Fruit fly (Drosophila melanogaster) whole organism, embryonic: ENCODE measurements around the gene yellow-e3.

Experiments used
- Abd-B ChIP-seq: fragments of 200-800 bp; sonication (Bioruptor generic); optimal IDR thresholded peaks from 2 replicates; lab custom pipeline; 2018; ENCODE audit warnings: missing biosample characterization, mild to moderate bottlenecking, missing genetic modification characterization, moderate library complexity
- Asciz ChIP-seq: fragments of 200-800 bp; sonication (Bioruptor generic); optimal IDR thresholded peaks from 2 replicates; lab custom pipeline; 2017; ENCODE audit warnings: missing biosample characterization, mild to moderate bottlenecking, missing genetic modification characterization, missing genetic modification reagents
- Blimp-1 ChIP-seq: fragments of 200-800 bp; sonication (Bioruptor generic); optimal IDR thresholded peaks from 3 replicates; lab custom pipeline; 2018; ENCODE audit warnings: missing biosample characterization, missing genetic modification characterization, mild to moderate bottlenecking, moderate library complexity, missing genetic modification reagents
- CG10147 ChIP-seq: fragments of 200-800 bp; sonication (Bioruptor generic); optimal IDR thresholded peaks from 2 replicates; lab custom pipeline; 2019; ENCODE audit warnings: missing biosample characterization, mild to moderate bottlenecking, missing genetic modification characterization, moderate library complexity
- CG10267 ChIP-seq: fragments of 200-800 bp; sonication (Bioruptor generic); optimal IDR thresholded peaks from 2 replicates; lab custom pipeline; 2018; ENCODE audit warnings: missing biosample characterization, mild to moderate bottlenecking, missing genetic modification characterization, moderate library complexity
- CG10321 ChIP-seq: fragments of 200-800 bp; sonication (Bioruptor generic); IDR thresholded peaks from 2 replicates; pipeline ENCODE4 v1.3.6; 2022; ENCODE audit warnings: missing biosample characterization, missing genetic modification characterization
- CG10565 ChIP-seq: fragments of 200-800 bp; sonication (Bioruptor generic); optimal IDR thresholded peaks from 3 replicates; lab custom pipeline; 2016; ENCODE audit warnings: missing biosample characterization, mild to moderate bottlenecking, missing genetic modification characterization
- CG11247 ChIP-seq: fragments of 200-800 bp; sonication (Bioruptor generic); IDR thresholded peaks from 2 replicates; pipeline ENCODE4 v1.3.6; 2022; ENCODE audit warnings: missing biosample characterization, missing genetic modification characterization
- CG11504 ChIP-seq: fragments of 200-800 bp; sonication (Bioruptor generic); optimal IDR thresholded peaks from 3 replicates; lab custom pipeline; 2019; ENCODE audit warnings: missing biosample characterization, mild to moderate bottlenecking, missing genetic modification characterization, moderate library complexity
- CG12769 ChIP-seq: fragments of 200-800 bp; sonication (Bioruptor generic); optimal IDR thresholded peaks from 2 replicates; lab custom pipeline; 2019; ENCODE audit warnings: missing biosample characterization, mild to moderate bottlenecking, missing genetic modification characterization, moderate library complexity
- CG13123 ChIP-seq: fragments of 200-800 bp; sonication (Bioruptor generic); optimal IDR thresholded peaks from 2 replicates; lab custom pipeline; 2016; ENCODE audit warnings: missing biosample characterization, missing genetic modification characterization
- CG13775 ChIP-seq: fragments of 200-800 bp; sonication (Bioruptor generic); optimal IDR thresholded peaks from 3 replicates; lab custom pipeline; 2017; ENCODE audit warnings: missing biosample characterization, mild to moderate bottlenecking, missing genetic modification characterization
- CG2889 ChIP-seq: fragments of 200-800 bp; sonication (Bioruptor generic); IDR thresholded peaks from 3 replicates; pipeline ENCODE4 v1.3.6; 2022; ENCODE audit warnings: missing biosample characterization, missing genetic modification characterization
- CG30403 ChIP-seq: fragments of 200-800 bp; sonication (Bioruptor generic); optimal IDR thresholded peaks from 3 replicates; lab custom pipeline; 2016; ENCODE audit warnings: missing biosample characterization, missing genetic modification characterization
- CG30431 ChIP-seq: fragments of 200-800 bp; sonication (Bioruptor generic); optimal IDR thresholded peaks from 2 replicates; lab custom pipeline; 2017; ENCODE audit warnings: missing biosample characterization, missing genetic modification characterization
- CG3281 ChIP-seq: fragments of 200-800 bp; sonication (Bioruptor generic); optimal IDR thresholded peaks from 3 replicates; lab custom pipeline; 2017; ENCODE audit warnings: missing biosample characterization, mild to moderate bottlenecking, missing genetic modification characterization
- CG6765 ChIP-seq: fragments of 200-800 bp; sonication (Bioruptor generic); optimal IDR thresholded peaks from 3 replicates; lab custom pipeline; 2017; ENCODE audit warnings: missing biosample characterization, mild to moderate bottlenecking, missing genetic modification characterization
- CG7357 ChIP-seq: fragments of 200-800 bp; sonication (Bioruptor generic); IDR thresholded peaks from 3 replicates; pipeline ENCODE4 v1.3.6; 2022; ENCODE audit warnings: missing biosample characterization, missing genetic modification characterization
- CG7556 ChIP-seq: fragments of 200-800 bp; sonication (Bioruptor generic); optimal IDR thresholded peaks from 2 replicates; lab custom pipeline; 2017; ENCODE audit warnings: missing biosample characterization, mild to moderate bottlenecking, missing genetic modification characterization
- CG7963 ChIP-seq: fragments of 200-800 bp; sonication (Bioruptor generic); IDR thresholded peaks from 3 replicates; pipeline ENCODE4 v1.3.6; 2022; ENCODE audit warnings: missing biosample characterization, missing genetic modification characterization; ENCODE audit not compliant: partially characterized antibody
- CG7987 ChIP-seq: fragments of 200-800 bp; sonication (Bioruptor generic); optimal IDR thresholded peaks from 2 replicates; lab custom pipeline; 2018; ENCODE audit warnings: missing biosample characterization, mild to moderate bottlenecking, missing genetic modification characterization, moderate library complexity
- CG8290 ChIP-seq, 3 experiments: fragments of 200-800 bp; sonication (Bioruptor generic); optimal IDR thresholded peaks; 2 replicates each; lab custom pipeline; 2016 to 2019; ENCODE audit warnings: missing biosample characterization in 3 of 3, missing genetic modification characterization in 3 of 3, mild to moderate bottlenecking in 2 of 3, moderate library complexity in 1 of 3
- CG8924 ChIP-seq: fragments of 200-800 bp; optimal IDR thresholded peaks from 3 replicates; lab custom pipeline; 2019; ENCODE audit warnings: missing biosample characterization, mild to moderate bottlenecking, missing genetic modification characterization, moderate library complexity
- CG9437 ChIP-seq: fragments of 200-800 bp; sonication (Bioruptor generic); optimal IDR thresholded peaks from 2 replicates; lab custom pipeline; 2018; ENCODE audit warnings: missing biosample characterization, mild to moderate bottlenecking, missing genetic modification characterization
- D19B ChIP-seq: fragments of 200-800 bp; sonication (Bioruptor generic); optimal IDR thresholded peaks from 2 replicates; lab custom pipeline; 2017; ENCODE audit warnings: missing biosample characterization, mild to moderate bottlenecking, missing genetic modification characterization
- Dip2 ChIP-seq: fragments of 200-800 bp; sonication (Bioruptor generic); IDR thresholded peaks from 2 replicates; pipeline ENCODE4 v1.3.6; 2022; ENCODE audit warnings: missing biosample characterization, missing genetic modification characterization
- Hmr ChIP-seq: fragments of 200-800 bp; sonication (Bioruptor generic); optimal IDR thresholded peaks from 3 replicates; lab custom pipeline; 2017; ENCODE audit warnings: mild to moderate bottlenecking, missing biosample characterization, missing genetic modification reagents, missing genetic modification characterization
- Hr78 ChIP-seq, 2 experiments: fragments of 200-800 bp in 1 of 2; fragments of >200 bp in 1 of 2; sonication (Bioruptor generic) in 1 of 2; optimal IDR thresholded peaks; 2 replicates each; lab custom pipeline; 2017 to 2019; ENCODE audit warnings: missing biosample characterization in 2 of 2, missing genetic modification characterization in 2 of 2, mild to moderate bottlenecking in 1 of 2, moderate library complexity in 1 of 2
- Kr ChIP-seq: fragments of 200-800 bp; sonication (Bioruptor generic); optimal IDR thresholded peaks from 2 replicates; lab custom pipeline; 2017; ENCODE audit warnings: missing biosample characterization, mild to moderate bottlenecking, missing genetic modification characterization
- NC2α ChIP-seq: fragments of 200-800 bp; sonication (Bioruptor generic); optimal IDR thresholded peaks from 2 replicates; lab custom pipeline; 2016; ENCODE audit warnings: missing biosample characterization, missing genetic modification characterization
- NfI ChIP-seq: fragments of 200-800 bp; sonication (Bioruptor generic); optimal IDR thresholded peaks from 3 replicates; lab custom pipeline; 2018; ENCODE audit warnings: missing biosample characterization, mild to moderate bottlenecking, missing genetic modification characterization, moderate library complexity
- Optix ChIP-seq: fragments of 200-800 bp; sonication (Bioruptor generic); IDR thresholded peaks from 3 replicates; pipeline ENCODE4 v1.3.6; 2022; ENCODE audit warnings: missing biosample characterization, missing genetic modification characterization
- Xbp1 ChIP-seq: fragments of 200-800 bp; sonication (Bioruptor generic); optimal IDR thresholded peaks from 3 replicates; lab custom pipeline; 2016; ENCODE audit warnings: missing biosample characterization, mild to moderate bottlenecking, missing genetic modification characterization
- Xrp1 ChIP-seq: fragments of 200-800 bp; sonication (Bioruptor generic); IDR thresholded peaks from 2 replicates; pipeline ENCODE4 v1.3.6; 2022; ENCODE audit warnings: missing biosample characterization, missing genetic modification characterization
- bcd ChIP-seq: fragments of 200-800 bp; sonication (Bioruptor generic); optimal IDR thresholded peaks from 2 replicates; lab custom pipeline; 2017; ENCODE audit warnings: missing biosample characterization, mild to moderate bottlenecking, missing genetic modification characterization
- bigmax ChIP-seq: fragments of 200-800 bp; sonication (Bioruptor generic); optimal IDR thresholded peaks from 2 replicates; lab custom pipeline; 2018; ENCODE audit warnings: missing biosample characterization, mild to moderate bottlenecking, missing genetic modification characterization
- bsh ChIP-seq, 2 experiments: fragments of 200-800 bp; sonication (Bioruptor generic); optimal IDR thresholded peaks; 2 replicates each; lab custom pipeline; 2017 to 2018; ENCODE audit warnings: mild to moderate bottlenecking in 2 of 2, missing biosample characterization in 2 of 2, missing genetic modification characterization in 2 of 2, moderate library complexity in 1 of 2
- cg ChIP-seq: fragments of 200-800 bp; sonication (Bioruptor generic); optimal IDR thresholded peaks from 3 replicates; lab custom pipeline; 2019; ENCODE audit warnings: missing biosample characterization, mild to moderate bottlenecking, missing genetic modification characterization, moderate library complexity
- cwo ChIP-seq: fragments of 200-800 bp; sonication (Bioruptor generic); optimal IDR thresholded peaks from 3 replicates; lab custom pipeline; 2017; ENCODE audit warnings: missing biosample characterization, missing genetic modification characterization, mild to moderate bottlenecking, moderate library complexity, missing genetic modification reagents
- fd3F ChIP-seq: fragments of 200-800 bp; sonication (Bioruptor generic); optimal IDR thresholded peaks from 2 replicates; lab custom pipeline; 2018; ENCODE audit warnings: missing biosample characterization, mild to moderate bottlenecking, missing genetic modification characterization, moderate library complexity
- ftz-f1 ChIP-seq: fragments of 200-800 bp; sonication (Bioruptor generic); optimal IDR thresholded peaks from 2 replicates; lab custom pipeline; 2016; ENCODE audit warnings: missing biosample characterization, missing genetic modification characterization
- gro ChIP-seq: fragments of 200-800 bp; sonication (Bioruptor generic); optimal IDR thresholded peaks from 2 replicates; lab custom pipeline; 2016; ENCODE audit warnings: missing biosample characterization, missing genetic modification characterization
- hth ChIP-seq: fragments of >200 bp; optimal IDR thresholded peaks from 2 replicates; lab custom pipeline; 2017; ENCODE audit warnings: inconsistent platforms
- pho ChIP-seq: fragments of 200-800 bp; sonication (Bioruptor generic); optimal IDR thresholded peaks from 2 replicates; lab custom pipeline; 2016; ENCODE audit warnings: missing biosample characterization, missing genetic modification characterization
- pzg ChIP-seq: fragments of 200-800 bp; sonication (Bioruptor generic); optimal IDR thresholded peaks from 3 replicates; lab custom pipeline; 2018; ENCODE audit warnings: missing biosample characterization, mild to moderate bottlenecking, missing genetic modification characterization, moderate library complexity
- sc ChIP-seq, 3 experiments: fragments of >200 bp in 2 of 3; fragments of 200-800 bp in 1 of 3; sonication (Bioruptor generic) in 1 of 3; optimal IDR thresholded peaks; 2 replicates in 2 of 3; 3 replicates in 1 of 3; lab custom pipeline; 2017; ENCODE audit warnings: mild to moderate bottlenecking in 1 of 3, missing biosample characterization in 1 of 3, missing genetic modification characterization in 1 of 3, missing genetic modification reagents in 1 of 3
- sisA ChIP-seq: fragments of 200-800 bp; sonication (Bioruptor generic); IDR thresholded peaks from 2 replicates; pipeline ENCODE4 v1.3.6; 2022; ENCODE audit warnings: missing biosample characterization, missing genetic modification characterization
- sqz ChIP-seq: fragments of 200-800 bp; sonication (Bioruptor generic); optimal IDR thresholded peaks from 3 replicates; lab custom pipeline; 2018; ENCODE audit warnings: missing biosample characterization, mild to moderate bottlenecking, missing genetic modification characterization

Gene yellow-e3

dm6 chr3R:13425470-13426033 lies 20.9 kb upstream of the yellow-e3 start, which contains the start of gene Act87E (continued):
- no peak for TF ChIP-seq CG6765 (GFP tag; lab: Kevin White, UChicago)
- TF ChIP-seq gro (GFP tag; lab: Kevin White, UChicago) = no peak
- TF ChIP-seq hth (lab: Kevin White, UChicago) = no peak
- no peak for TF ChIP-seq NC2α
- peak; percentile 55 for TF ChIP-seq Abd-B (GFP tag; lab: Kevin White, UChicago)
- TF ChIP-seq CG7963 (GFP tag; lab: Robert Waterston, UW) = no peak
- no peak for TF ChIP-seq sc (optimal IDR thresholded peaks at IDR 0.05; lab: Kevin White, UChicago)
- peak; percentile 47 for TF ChIP-seq sc (GFP tag; optimal IDR thresholded peaks at IDR 0.05; lab: Kevin White, UChicago)
- TF ChIP-seq CG30403 (GFP tag; lab: Kevin White, UChicago) = peak; percentile 79
- peak; percentile 39 for TF ChIP-seq cwo
- TF ChIP-seq bigmax (GFP tag; lab: Kevin White, UChicago) = no peak
- peak; percentile 78 for TF ChIP-seq CG10267
- peak; percentile 81 for TF ChIP-seq CG7556 (GFP tag; lab: Kevin White, UChicago)
- no peak for TF ChIP-seq ftz-f1
- peak in 1 of 2 experiments; percentile 60 for TF ChIP-seq Hr78 (GFP tag; optimal IDR thresholded peaks at IDR 0.05; lab: Kevin White, UChicago)
- peak; percentile 63 for TF ChIP-seq bcd (GFP tag; lab: Kevin White, UChicago)
- peak; percentile 52 for TF ChIP-seq Xbp1
- TF ChIP-seq Blimp-1 (GFP tag; lab: Kevin White, UChicago) = peak; percentile 73
- TF ChIP-seq CG13775 (GFP tag; lab: Kevin White, UChicago) = peak; percentile 64
- peak; percentile 62; the same call in 2 of the 3 replicates for TF ChIP-seq CG7357 (GFP tag; lab: Robert Waterston, UW)
- no peak for TF ChIP-seq CG12769 (tag; lab: Kevin White, UChicago)
- no peak for TF ChIP-seq CG13123 (GFP tag; lab: Kevin White, UChicago)
- TF ChIP-seq Dip2 = no peak
- peak; percentile 50 for TF ChIP-seq sqz (GFP tag; lab: Kevin White, UChicago)
- TF ChIP-seq fd3F (GFP tag; lab: Kevin White, UChicago) = peak; percentile 52
- no peak for TF ChIP-seq pho (GFP tag; lab: Kevin White, UChicago)
- no peak for TF ChIP-seq Optix (GFP tag; lab: Robert Waterston, UW)
- TF ChIP-seq CG2889 (GFP tag; lab: Robert Waterston, UW) = no peak
- peak; percentile 60 for TF ChIP-seq Asciz (GFP tag; lab: Kevin White, UChicago)
- TF ChIP-seq NfI (GFP tag; lab: Kevin White, UChicago) = peak; percentile 23
- peak in 1 of 2 experiments; percentile 68 for TF ChIP-seq bsh (GFP tag; optimal IDR thresholded peaks at IDR 0.05; lab: Kevin White, UChicago)
- no peak for TF ChIP-seq D19B (GFP tag; lab: Kevin White, UChicago)
- TF ChIP-seq CG9437 = peak; percentile 73
- TF ChIP-seq CG3281 = peak; percentile 60
- peak; percentile 85 for TF ChIP-seq CG11504 (tag; lab: Kevin White, UChicago)
- peak; percentile 64 for TF ChIP-seq Xrp1 (GFP tag; lab: Robert Waterston, UW)
- peak; percentile 38 for TF ChIP-seq cg (GFP tag; lab: Kevin White, UChicago)
- TF ChIP-seq CG10321 (GFP tag; lab: Robert Waterston, UW) = no peak
- TF ChIP-seq CG11247 (GFP tag; lab: Robert Waterston, UW) = 0 out of 2 replicates have a peak, but pooled peaks have one; percentile 18
- TF ChIP-seq CG8924 = peak; percentile 84
- TF ChIP-seq CG30431 (GFP tag; lab: Kevin White, UChicago) = peak; percentile 44
- TF ChIP-seq CG10147 (GFP tag; lab: Kevin White, UChicago) = peak; percentile 2
- TF ChIP-seq CG10565 (GFP tag; lab: Kevin White, UChicago) = no peak
- TF ChIP-seq pzg (GFP tag; lab: Kevin White, UChicago) = no peak
- peak; percentile 35 for TF ChIP-seq CG8290 (GFP tag; optimal IDR thresholded peaks at IDR 0.05; lab: Kevin White, UChicago)
- no peak for TF ChIP-seq CG8290 (tag; optimal IDR thresholded peaks at IDR 0.05; lab: Kevin White, UChicago)
- no peak for TF ChIP-seq CG7987
- peak; percentile 55; the same call in 1 of the 2 replicates for TF ChIP-seq sisA (GFP tag; lab: Robert Waterston, UW)
- no peak for TF ChIP-seq Kr
- TF ChIP-seq Hmr (GFP tag; lab: Kevin White, UChicago) = peak; percentile 18
